Worm (Caenorhabditis elegans): ENCODE measurements around the gene M110.10.

M110.10 gene

ce11 chrII:8214367-8214766 lies at the start of gene M110.10:
M110.10 (minus strand) TSS chrII:8214467.
- TF ChIP-seq flt-1 (GFP tag; IDR thresholded peaks at IDR 0.05) (no peak), ceh-36 (tag; optimal IDR thresholded peaks at IDR 0.05) (no peak)

ce11 chrII:8263562-8263961 lies 49.3 kb upstream of the M110.10 start:
- TF ChIP-seq hnd-1 (tag; optimal IDR thresholded peaks at IDR 0.05) (no peak), F13C5.2 (tag; optimal IDR thresholded peaks at IDR 0.05) (no peak), flt-1 (GFP tag; IDR thresholded peaks at IDR 0.05) (no peak), ceh-13 (GFP tag; optimal IDR thresholded peaks at IDR 0.05) (no peak), hmg-4 (GFP tag; optimal IDR thresholded peaks at IDR 0.05) (no peak), sea-1 (GFP tag; conservative IDR thresholded peaks at IDR 0.05) (no peak), tbx-37 (GFP tag; conservative IDR thresholded peaks at IDR 0.05) (no peak), ama-1 (optimal IDR thresholded peaks at IDR 0.05) (no peak), hmbx-1 (tag; optimal IDR thresholded peaks at IDR 0.05) (no peak), aly-1 (tag; optimal IDR thresholded peaks at IDR 0.05) (no peak), B0310.2 (tag; optimal IDR thresholded peaks at IDR 0.05) (no peak), ceh-36 (tag; optimal IDR thresholded peaks at IDR 0.05) (no peak), tbx-11 (GFP tag; IDR thresholded peaks at IDR 0.05) (no peak), scrt-1 (GFP tag; IDR thresholded peaks at IDR 0.05) (no peak), pes-1 (GFP tag; IDR thresholded peaks at IDR 0.05) (no peak), ets-7 (tag; optimal IDR thresholded peaks at IDR 0.05) (no peak)

DNA sequence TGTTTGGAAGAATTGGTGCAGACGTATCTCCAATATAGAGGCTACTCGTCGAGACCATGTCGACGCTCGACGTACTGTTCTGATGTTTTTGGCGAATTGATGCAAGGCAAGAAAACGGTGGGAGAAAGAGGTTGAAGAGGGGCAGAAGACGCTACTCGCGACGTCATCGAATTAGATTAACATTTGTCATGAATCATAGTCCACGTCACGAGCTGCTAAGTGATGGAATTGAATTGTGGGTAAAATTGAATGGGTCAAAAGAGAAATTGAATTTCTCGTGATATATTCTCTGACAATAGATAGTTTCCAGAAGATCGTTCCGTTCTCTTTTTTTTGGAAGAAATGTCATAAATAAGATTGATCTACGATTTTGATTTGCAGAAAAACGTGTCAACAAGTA lies 45.4 kb upstream of the M110.10 start:
- TF ChIP-seq sea-1 (GFP tag; conservative IDR thresholded peaks at IDR 0.05) (no peak), aly-1 (tag; optimal IDR thresholded peaks at IDR 0.05) (no peak), tbx-37 (GFP tag; conservative IDR thresholded peaks at IDR 0.05) (no peak), B0310.2 (tag; optimal IDR thresholded peaks at IDR 0.05) (no peak), tra-4 (tag; optimal IDR thresholded peaks at IDR 0.05) (no peak), flt-1 (GFP tag; IDR thresholded peaks at IDR 0.05) (no peak), scrt-1 (GFP tag; IDR thresholded peaks at IDR 0.05) (no peak), ceh-13 (GFP tag; optimal IDR thresholded peaks at IDR 0.05) (no peak), tbx-11 (GFP tag; IDR thresholded peaks at IDR 0.05) (no peak), ets-7 (tag; optimal IDR thresholded peaks at IDR 0.05) (no peak), F13C5.2 (tag; optimal IDR thresholded peaks at IDR 0.05) (no peak), ceh-36 (tag; optimal IDR thresholded peaks at IDR 0.05) (no peak), hmbx-1 (tag; optimal IDR thresholded peaks at IDR 0.05) (no peak), hnd-1 (tag; optimal IDR thresholded peaks at IDR 0.05) (no peak), hmg-4 (GFP tag; optimal IDR thresholded peaks at IDR 0.05) (no peak), ama-1 (optimal IDR thresholded peaks at IDR 0.05) (no peak)

- TF ChIP-seq F13C5.2 (tag; optimal IDR thresholded peaks at IDR 0.05) = no peak
- TF ChIP-seq tbx-11 (GFP tag; IDR thresholded peaks at IDR 0.05) = no peak
- no peak for TF ChIP-seq tra-4 (tag; optimal IDR thresholded peaks at IDR 0.05)
- no peak for TF ChIP-seq scrt-1 (GFP tag; IDR thresholded peaks at IDR 0.05)
- no peak for TF ChIP-seq ets-7 (tag; optimal IDR thresholded peaks at IDR 0.05)
- TF ChIP-seq B0310.2 (tag; optimal IDR thresholded peaks at IDR 0.05) = no peak
These were observed 44.8 kb upstream of the M110.10 start, which contains the start of gene F35C11.6 for ce11 chrII:8259038-8259437. F35C11.6 (minus strand) TSS chrII:8259138.

DNA sequence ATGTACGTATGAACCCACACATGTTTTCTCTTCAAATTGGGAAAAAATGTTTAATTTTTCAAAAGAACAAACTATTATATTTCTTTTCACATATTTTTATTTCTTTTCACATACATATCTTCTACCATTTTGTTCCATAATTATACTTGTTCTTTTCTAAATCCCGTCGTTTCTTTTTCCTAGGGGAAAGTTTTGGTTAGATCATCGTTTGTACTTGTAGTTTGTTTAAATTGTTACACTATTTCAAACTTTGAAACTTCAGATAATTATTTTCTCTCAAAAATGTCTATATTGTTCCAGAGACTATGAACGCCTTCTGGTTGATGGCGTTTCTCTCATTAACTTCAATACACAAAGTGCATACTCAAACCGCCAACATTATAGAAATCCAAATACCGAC lies 41.7 kb upstream of the M110.10 start, which contains the start of gene F35C11.7:
TSS of gene F35C11.7 (plus strand) at position 301 of the 400 bp plus-strand sequence.
- TF ChIP-seq tbx-11 (GFP tag; IDR thresholded peaks at IDR 0.05) = no peak

DNA sequence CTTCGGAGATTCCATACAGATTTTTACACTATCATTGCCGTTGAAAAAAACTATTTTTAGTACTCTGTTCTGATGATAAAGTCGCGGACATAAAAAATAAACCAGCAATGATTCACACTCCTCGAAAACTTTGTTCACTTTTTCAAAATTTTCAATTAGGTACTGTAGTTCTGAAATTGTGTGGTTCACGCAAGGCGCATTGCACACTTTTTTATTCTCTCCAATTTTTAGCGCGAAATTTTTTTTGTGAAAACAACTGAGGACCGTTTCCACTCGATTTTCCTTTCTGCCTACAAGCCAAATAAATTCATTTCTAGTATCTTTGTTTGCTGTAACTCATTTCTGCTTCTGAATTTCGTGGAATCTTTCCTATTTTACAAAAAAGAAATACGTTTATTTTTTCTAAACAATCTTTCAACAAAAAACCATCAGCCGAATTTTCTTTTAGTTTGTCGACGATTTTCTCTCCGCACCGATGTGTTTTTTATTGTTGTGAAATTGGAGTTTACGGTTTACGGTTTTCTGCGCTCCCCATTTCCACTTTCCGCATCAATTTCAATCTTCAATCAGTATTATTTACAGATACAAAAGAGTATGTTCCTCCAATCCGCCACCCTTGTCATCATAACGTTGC lies 39.0 kb upstream of the M110.10 start, which contains the start of gene F35C11.5:
TSS of gene F35C11.5 (plus strand) at position 584 of the 634 bp plus-strand sequence.
- no peak for TF ChIP-seq sea-1 (GFP tag; conservative IDR thresholded peaks at IDR 0.05)
- no peak for TF ChIP-seq hmbx-1 (tag; optimal IDR thresholded peaks at IDR 0.05)
- TF ChIP-seq hnd-1 (tag; optimal IDR thresholded peaks at IDR 0.05) = no peak
- TF ChIP-seq tbx-37 (GFP tag; conservative IDR thresholded peaks at IDR 0.05) = no peak

DNA sequence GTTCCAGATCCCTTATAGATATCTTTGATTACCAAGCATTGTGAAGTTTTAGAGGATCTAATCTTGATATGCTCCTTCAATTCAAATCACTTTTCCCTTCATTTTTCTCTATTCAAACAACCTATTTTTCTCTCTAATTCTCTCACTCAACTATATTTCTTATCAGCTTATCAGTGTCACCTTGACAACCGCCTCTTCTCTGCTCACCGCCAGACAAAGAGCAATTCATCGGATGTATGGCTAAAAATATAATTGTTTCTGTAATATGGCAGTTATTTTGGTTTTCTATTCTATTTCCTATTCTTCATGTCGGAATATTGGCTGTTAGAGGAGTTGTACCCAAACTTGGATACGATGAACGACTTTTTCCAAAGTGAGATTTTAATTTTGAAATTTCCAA lies 35.4 kb upstream of the M110.10 start:
- TF ChIP-seq ceh-13 (GFP tag; optimal IDR thresholded peaks at IDR 0.05) (no peak), ama-1 (optimal IDR thresholded peaks at IDR 0.05) (no peak), tbx-37 (GFP tag; conservative IDR thresholded peaks at IDR 0.05) (no peak)

DNA sequence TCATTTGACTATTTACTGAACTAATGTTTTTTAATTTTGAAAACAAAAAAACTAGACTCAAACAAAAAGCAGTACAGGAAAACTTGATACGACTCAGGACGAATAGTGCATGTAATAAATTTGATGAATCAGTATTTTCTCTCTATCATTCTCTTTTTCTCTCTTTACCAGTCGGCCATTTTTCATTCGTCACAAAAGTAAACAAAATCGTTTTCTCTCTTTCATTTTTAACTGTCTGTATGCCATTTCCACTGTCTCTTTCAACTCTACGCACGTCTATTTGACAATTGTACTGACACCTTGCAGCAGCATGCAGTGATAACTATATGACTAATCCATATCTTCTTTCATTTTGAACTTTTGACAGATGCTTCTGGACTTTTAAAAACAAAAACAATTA lies 34.5 kb upstream of the M110.10 start, which contains the start of the genes F35C11.2 and F35C11.4:
TSS of gene F35C11.2 (minus strand) at position 90 of the 400 bp plus-strand sequence.
TSS of gene F35C11.4 (plus strand) at position 260 of the 400 bp plus-strand sequence.
- TF ChIP-seq F13C5.2 (tag; optimal IDR thresholded peaks at IDR 0.05) (no peak), B0310.2 (tag; optimal IDR thresholded peaks at IDR 0.05) (no peak), hnd-1 (tag; optimal IDR thresholded peaks at IDR 0.05) (no peak), hmbx-1 (tag; optimal IDR thresholded peaks at IDR 0.05) (no peak)

ce11 chrII:8246476-8246875 lies 32.2 kb upstream of the M110.10 start, which contains the start of gene F35C11.3:
F35C11.3 (plus strand) TSS chrII:8246776.
- TF ChIP-seq tbx-11 (GFP tag; IDR thresholded peaks at IDR 0.05) = no peak
- TF ChIP-seq pes-1 (GFP tag; IDR thresholded peaks at IDR 0.05) = no peak
- no peak for TF ChIP-seq hmbx-1 (tag; optimal IDR thresholded peaks at IDR 0.05)
- TF ChIP-seq aly-1 (tag; optimal IDR thresholded peaks at IDR 0.05) = no peak
- TF ChIP-seq scrt-1 (GFP tag; IDR thresholded peaks at IDR 0.05) = no peak
- TF ChIP-seq ceh-13 (GFP tag; optimal IDR thresholded peaks at IDR 0.05) = no peak
- TF ChIP-seq hmg-4 (GFP tag; optimal IDR thresholded peaks at IDR 0.05) = no peak
- TF ChIP-seq F13C5.2 (tag; optimal IDR thresholded peaks at IDR 0.05) = no peak
- TF ChIP-seq ceh-36 (tag; optimal IDR thresholded peaks at IDR 0.05) = no peak
- no peak for TF ChIP-seq tra-4 (tag; optimal IDR thresholded peaks at IDR 0.05)
- TF ChIP-seq ama-1 (optimal IDR thresholded peaks at IDR 0.05) = no peak
- TF ChIP-seq ets-7 (tag; optimal IDR thresholded peaks at IDR 0.05) = no peak
- TF ChIP-seq flt-1 (GFP tag; IDR thresholded peaks at IDR 0.05) = no peak
- no peak for TF ChIP-seq tbx-37 (GFP tag; conservative IDR thresholded peaks at IDR 0.05)
- no peak for TF ChIP-seq hnd-1 (tag; optimal IDR thresholded peaks at IDR 0.05)
- no peak for TF ChIP-seq sea-1 (GFP tag; conservative IDR thresholded peaks at IDR 0.05)
- no peak for TF ChIP-seq B0310.2 (tag; optimal IDR thresholded peaks at IDR 0.05)
